Worm (Caenorhabditis elegans) whole organism, L4 larva: ENCODE measurements around the gene M199.136.
A peak's percentile ranks its signal among the peaks of the same experiment; 100 is the strongest.

Experiments
- R02D3.7 ChIP-seq: fragments of 150-350 bp; sonication (generic microtip); optimal IDR thresholded peaks from 3 replicates; lab custom pipeline; 2014; ENCODE audit warnings: missing biosample characterization, missing genetic modification characterization
- snpc-1.2 ChIP-seq: fragments of 200-800 bp; sonication (Bioruptor generic); IDR thresholded peaks from 2 replicates; pipeline ENCODE4 v1.3.6; 2022; ENCODE audit warnings: missing genetic modification reagents, missing genetic modification characterization, missing compliant biosample characterization
- spr-3 ChIP-seq: fragments of 200-800 bp; sonication (Bioruptor generic); optimal IDR thresholded peaks from 2 replicates; lab custom pipeline; 2018; ENCODE audit warnings: mild to moderate bottlenecking, missing genetic modification characterization, missing compliant biosample characterization
- unc-62 ChIP-seq, 3 experiments: fragments of 150-350 bp in 1 of 3; sonication (generic microtip); optimal IDR thresholded peaks in 2 of 3; peaks in 1 of 3; 1 replicate in 1 of 3; 2 replicates in 2 of 3; lab custom pipeline; 2014 to 2017; ENCODE audit warnings: missing biosample characterization in 3 of 3, missing genetic modification characterization in 3 of 3, missing genetic modification reagents in 3 of 3, missing genotype in 1 of 3

M199.136 gene

ce11 chrIV:15168442-15168841, 50.0 kb downstream of the M199.136 start:
- TF ChIP-seq snpc-1.2 (GFP tag; lab: Robert Waterston, UW) (peak; percentile 98), spr-3 (GFP tag; lab: Kevin White, UChicago) (no peak), R02D3.7 (tag; lab: Kevin White, UChicago) (no peak), unc-62 (GFP tag; optimal IDR thresholded peaks at IDR 0.05 in 1 of 2; lab: Kevin White, UChicago) (no peak), unc-62 (tag; optimal IDR thresholded peaks at IDR 0.05; lab: Kevin White, UChicago) (no peak)
- TF ChIP-seq, all 104 proteins: peak for 1
